Fruit fly (Drosophila melanogaster): Measurements from ENCODE around the gene Lsp2.

DNA sequence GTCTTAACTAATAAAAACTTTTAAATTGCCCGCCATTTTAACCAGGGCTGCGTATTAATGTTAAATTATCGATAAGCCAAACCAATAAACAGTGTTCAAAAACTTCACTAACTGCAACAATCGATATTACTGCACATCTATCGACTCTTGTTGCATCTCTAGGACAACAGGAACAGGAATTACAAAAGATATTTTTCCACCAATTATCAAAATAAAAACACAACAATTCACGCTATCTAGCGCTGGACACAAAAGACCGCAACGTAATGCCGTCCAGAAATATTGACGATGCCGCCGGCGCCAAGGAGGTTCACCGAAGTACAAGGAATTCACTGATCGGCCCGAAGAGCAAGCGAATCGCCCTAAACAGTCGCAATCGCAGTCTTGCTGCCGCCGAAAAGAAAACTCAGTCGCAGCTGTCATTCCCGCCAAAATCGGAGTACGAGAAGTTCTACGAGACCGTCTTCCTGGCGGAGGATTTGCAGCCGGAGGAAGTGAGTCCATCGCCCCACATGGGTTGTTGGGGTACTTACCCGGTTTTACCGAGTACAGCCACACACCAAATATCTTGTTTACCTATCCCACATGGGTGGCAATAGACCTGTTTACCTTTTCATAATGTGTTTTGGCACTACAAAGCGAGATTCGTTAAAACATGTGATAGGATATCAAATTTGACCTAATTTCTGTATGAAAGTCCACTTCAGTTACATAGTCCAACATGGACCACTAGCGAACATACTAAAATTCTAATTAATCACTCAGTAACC lies 13.0 kb upstream of the Lsp2 start, which contains the start of gene vers:
- no peak for TF ChIP-seq Blimp-1 (GFP tag; optimal IDR thresholded peaks at IDR 0.05)
- TF ChIP-seq CG34406 (GFP tag; optimal IDR thresholded peaks at IDR 0.05), result no peak
- no peak for TF ChIP-seq Gug (GFP tag; IDR thresholded peaks at IDR 0.05)
- no peak for TF ChIP-seq Hr38 (GFP tag; optimal IDR thresholded peaks at IDR 0.05)

Measured in whole organism, prepupa.